Worm (Caenorhabditis elegans) whole organism, late embryonic: ENCODE results near the gene F46C8.1.

Experiments
- C38D4.7 ChIP-seq: fragments of 200-800 bp; sonication (Bioruptor generic); optimal IDR thresholded peaks from 2 replicates; lab custom pipeline; 2018; ENCODE audit warnings: mild to moderate bottlenecking, missing genetic modification characterization, moderate library complexity, missing compliant biosample characterization
- K09A11.1 ChIP-seq: sonication (generic microtip); optimal IDR thresholded peaks from 2 replicates; lab custom pipeline; 2017; ENCODE audit warnings: antibody characterized with exemption, mild to moderate bottlenecking, missing genetic modification characterization, missing compliant biosample characterization; ENCODE audit not compliant: insufficient read depth
- ahr-1 ChIP-seq: sonication (generic microtip); optimal IDR thresholded peaks from 2 replicates; lab custom pipeline; 2016; ENCODE audit warnings: missing genetic modification characterization, missing compliant biosample characterization
- ama-1 ChIP-seq: fragments of 150-350 bp; optimal IDR thresholded peaks from 2 replicates; lab custom pipeline; 2014
- ceh-14 ChIP-seq: sonication (generic microtip); optimal IDR thresholded peaks from 2 replicates; lab custom pipeline; 2016; ENCODE audit warnings: missing genotype, missing genetic modification characterization, missing compliant biosample characterization
- ceh-19 ChIP-seq: fragments of 200-800 bp; sonication (Bioruptor generic); optimal IDR thresholded peaks from 2 replicates; lab custom pipeline; 2018; ENCODE audit warnings: mild to moderate bottlenecking, missing genetic modification characterization, missing compliant biosample characterization
- ceh-2 ChIP-seq: sonication (generic microtip); optimal IDR thresholded peaks from 2 replicates; lab custom pipeline; 2016; ENCODE audit warnings: missing genotype, missing genetic modification characterization, missing compliant biosample characterization
- ceh-24 ChIP-seq: sonication (generic microtip); optimal IDR thresholded peaks from 2 replicates; lab custom pipeline; 2016; ENCODE audit warnings: mild to moderate bottlenecking, missing genetic modification characterization, missing compliant biosample characterization
- ceh-48 ChIP-seq: sonication (generic microtip); optimal IDR thresholded peaks from 2 replicates; lab custom pipeline; 2016; ENCODE audit warnings: missing genetic modification characterization, inconsistent platforms, missing compliant biosample characterization
- ceh-9 ChIP-seq: sonication (generic microtip); optimal IDR thresholded peaks from 2 replicates; lab custom pipeline; 2016; ENCODE audit warnings: mild to moderate bottlenecking, missing genetic modification characterization, inconsistent platforms, missing compliant biosample characterization
- che-1 ChIP-seq: sonication (generic microtip); optimal IDR thresholded peaks from 2 replicates; lab custom pipeline; 2016; ENCODE audit warnings: mild to moderate bottlenecking, missing genetic modification characterization, missing compliant biosample characterization
- elt-2 ChIP-seq: sonication (generic microtip); optimal IDR thresholded peaks from 2 replicates; lab custom pipeline; 2016; ENCODE audit warnings: missing genetic modification reagents, missing genetic modification characterization, missing compliant biosample characterization
- ets-4 ChIP-seq: sonication (generic microtip); optimal IDR thresholded peaks from 2 replicates; lab custom pipeline; 2016; ENCODE audit warnings: missing genetic modification characterization, missing compliant biosample characterization
- fax-1 ChIP-seq: sonication (generic microtip); optimal IDR thresholded peaks from 2 replicates; lab custom pipeline; 2016; ENCODE audit warnings: missing genotype, missing genetic modification characterization, missing compliant biosample characterization
- fkh-10 ChIP-seq: fragments of 150-350 bp; optimal IDR thresholded peaks from 2 replicates; lab custom pipeline; 2014; ENCODE audit warnings: missing biosample characterization, missing genetic modification reagents, missing genetic modification characterization
- fkh-6 ChIP-seq: sonication (generic microtip); optimal IDR thresholded peaks from 2 replicates; lab custom pipeline; 2016; ENCODE audit warnings: missing genetic modification characterization, missing compliant biosample characterization
- gmeb-2 ChIP-seq: sonication (generic microtip); optimal IDR thresholded peaks from 2 replicates; lab custom pipeline; 2016; ENCODE audit warnings: missing genetic modification characterization, inconsistent platforms, missing compliant biosample characterization
- hlh-30 ChIP-seq: sonication (generic microtip); optimal IDR thresholded peaks from 2 replicates; lab custom pipeline; 2017; ENCODE audit warnings: antibody characterized with exemption, missing genetic modification characterization, missing compliant biosample characterization; ENCODE audit not compliant: insufficient read depth
- hlh-6 ChIP-seq: sonication (generic microtip); optimal IDR thresholded peaks from 2 replicates; lab custom pipeline; 2016; ENCODE audit warnings: missing genotype, missing genetic modification characterization, missing compliant biosample characterization
- hlh-8 ChIP-seq: sonication (generic microtip); optimal IDR thresholded peaks from 2 replicates; lab custom pipeline; 2016; ENCODE audit warnings: missing genotype, missing genetic modification characterization, missing compliant biosample characterization
- lim-6 ChIP-seq: sonication (generic microtip); optimal IDR thresholded peaks from 2 replicates; lab custom pipeline; 2016; ENCODE audit warnings: missing genetic modification characterization, missing compliant biosample characterization
- lin-11 ChIP-seq: fragments of 200-800 bp; sonication (Bioruptor generic); optimal IDR thresholded peaks from 2 replicates; lab custom pipeline; 2018; ENCODE audit warnings: mild to moderate bottlenecking, missing genetic modification characterization, missing compliant biosample characterization
- madf-2 ChIP-seq: sonication (generic microtip); optimal IDR thresholded peaks from 2 replicates; lab custom pipeline; 2017; ENCODE audit warnings: missing genetic modification characterization, missing compliant biosample characterization
- mec-3 ChIP-seq: sonication (generic microtip); optimal IDR thresholded peaks from 2 replicates; lab custom pipeline; 2016; ENCODE audit warnings: borderline replicate concordance, missing genetic modification characterization, missing compliant biosample characterization
- nhr-11 ChIP-seq: fragments of 150-350 bp; optimal IDR thresholded peaks from 2 replicates; lab custom pipeline; 2014; ENCODE audit warnings: missing biosample characterization, missing genetic modification characterization
- nhr-232 ChIP-seq: sonication (generic microtip); optimal IDR thresholded peaks from 2 replicates; lab custom pipeline; 2016; ENCODE audit warnings: missing genetic modification characterization, missing compliant biosample characterization
- npax-4 ChIP-seq: sonication (generic microtip); optimal IDR thresholded peaks from 2 replicates; lab custom pipeline; 2016; ENCODE audit warnings: missing genetic modification characterization, missing compliant biosample characterization
- odd-2 ChIP-seq: sonication (generic microtip); optimal IDR thresholded peaks from 2 replicates; lab custom pipeline; 2017; ENCODE audit warnings: antibody characterized with exemption, mild to moderate bottlenecking, missing genetic modification characterization, missing compliant biosample characterization
- pag-3 ChIP-seq: sonication (generic microtip); optimal IDR thresholded peaks from 2 replicates; lab custom pipeline; 2016; ENCODE audit warnings: missing compliant biosample characterization, missing genetic modification characterization, borderline replicate concordance
- pat-9 ChIP-seq: fragments of 200-800 bp; sonication (Bioruptor generic); optimal IDR thresholded peaks from 2 replicates; lab custom pipeline; 2018; ENCODE audit warnings: mild to moderate bottlenecking, missing genetic modification characterization, moderate library complexity, missing compliant biosample characterization
- pax-1 ChIP-seq: fragments of 150-350 bp; optimal IDR thresholded peaks from 2 replicates; lab custom pipeline; 2014; ENCODE audit warnings: missing biosample characterization, missing genetic modification characterization
- pha-2 ChIP-seq: sonication (generic microtip); optimal IDR thresholded peaks from 2 replicates; lab custom pipeline; 2017; ENCODE audit warnings: mild to moderate bottlenecking, missing genetic modification characterization, missing compliant biosample characterization
- ref-2 ChIP-seq: sonication (generic microtip); optimal IDR thresholded peaks from 2 replicates; lab custom pipeline; 2016; ENCODE audit warnings: missing genetic modification characterization, missing compliant biosample characterization
- sdc-2 ChIP-seq: sonication (generic microtip); optimal IDR thresholded peaks from 2 replicates; lab custom pipeline; 2016; ENCODE audit warnings: missing genotype, missing genetic modification characterization, missing compliant biosample characterization
- sox-2 ChIP-seq: fragments of 200-800 bp; sonication (Bioruptor generic); IDR thresholded peaks from 2 replicates; pipeline ENCODE4 v1.3.6; 2022; ENCODE audit warnings: missing genetic modification reagents, missing genetic modification characterization, missing compliant biosample characterization
- sox-4 ChIP-seq: sonication (generic microtip); optimal IDR thresholded peaks from 2 replicates; lab custom pipeline; 2017; ENCODE audit warnings: mild to moderate bottlenecking, missing genetic modification characterization, inconsistent platforms, missing compliant biosample characterization
- unc-3 ChIP-seq, 2 experiments: fragments of 200-800 bp in 1 of 2; sonication (Bioruptor generic) in 1 of 2; sonication (generic microtip) in 1 of 2; conservative IDR thresholded peaks in 1 of 2; optimal IDR thresholded peaks in 1 of 2; 2 replicates each; pipeline versions ENCODE4 v1.3.6 to Lab custom; 2016 to 2022; ENCODE audit warnings: missing compliant biosample characterization in 2 of 2, missing genetic modification characterization in 2 of 2, missing genetic modification reagents in 1 of 2
- zip-5 ChIP-seq: sonication (generic microtip); optimal IDR thresholded peaks from 2 replicates; lab custom pipeline; 2016; ENCODE audit warnings: missing genetic modification characterization, missing compliant biosample characterization

Gene F46C8.1

DNA sequence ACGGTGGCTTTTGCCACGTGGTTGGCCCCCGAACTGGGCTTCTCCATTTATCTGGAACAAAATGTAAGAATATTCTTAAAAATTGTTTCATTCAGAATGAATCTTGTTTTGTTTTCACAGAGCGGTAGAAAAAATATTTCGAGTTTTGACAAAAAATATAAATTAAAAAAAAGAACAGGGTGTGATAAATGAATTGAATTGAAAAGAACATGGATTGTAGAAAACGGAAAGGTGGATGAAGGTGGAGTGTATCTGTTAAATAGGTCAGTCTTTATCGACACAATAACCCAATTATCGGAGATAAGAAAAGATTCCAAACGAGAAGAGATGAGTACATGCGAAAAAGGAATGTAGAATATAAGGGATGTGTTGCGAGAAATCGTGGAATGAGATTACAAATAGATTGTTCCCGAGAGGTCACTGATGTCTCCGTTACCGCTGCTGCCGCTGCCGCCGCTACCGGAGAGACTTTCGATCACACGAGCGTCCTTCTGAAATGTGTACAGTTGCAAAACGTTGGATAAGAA is 10.5 kb upstream of the F46C8.1 start, which contains the start of gene dpy-7:
dpy-7 (minus strand) TSS at position 51 of the 527 bp plus-strand sequence.
- TF ChIP-seq fax-1 (no peak), ceh-9 (tag; lab: Kevin White, UChicago) (no peak), pat-9 (no peak), pag-3 (tag; lab: Kevin White, UChicago) (no peak), hlh-6 (tag; lab: Kevin White, UChicago) (no peak), sox-2 (GFP tag; lab: Robert Waterston, UW) (no peak), odd-2 (tag; lab: Kevin White, UChicago) (no peak), che-1 (no peak), ceh-19 (GFP tag; lab: Kevin White, UChicago) (no peak), hlh-30 (tag; lab: Kevin White, UChicago) (no peak), ceh-24 (tag; lab: Kevin White, UChicago) (no peak), nhr-232 (tag; lab: Kevin White, UChicago) (no peak), madf-2 (tag; lab: Kevin White, UChicago) (no peak), elt-2 (tag; lab: Kevin White, UChicago) (no peak), lim-6 (tag; lab: Kevin White, UChicago) (no peak), ahr-1 (tag; lab: Kevin White, UChicago) (no peak), pha-2 (tag; lab: Kevin White, UChicago) (no peak), pax-1 (tag; lab: Kevin White, UChicago) (no peak)
- TF ChIP-seq, all 69 proteins: peak for 0

DNA sequence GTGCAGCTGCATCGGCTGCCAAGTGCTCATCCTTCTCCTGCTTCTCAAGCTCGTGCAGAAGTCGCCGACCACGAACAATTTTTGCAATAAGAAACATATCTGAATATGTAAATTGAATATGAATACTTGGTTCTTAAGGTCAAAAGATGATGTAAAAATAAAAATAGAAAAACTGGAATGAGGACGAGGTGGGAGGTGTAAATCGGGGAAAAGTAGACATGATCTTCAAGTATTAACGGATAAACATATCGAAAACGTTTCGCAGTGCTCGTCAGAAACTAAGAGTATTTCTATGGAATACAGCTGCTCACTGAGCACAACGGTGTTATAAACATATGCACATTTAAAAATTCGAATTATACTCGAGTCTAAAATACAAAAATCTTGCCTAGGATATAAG is 8.2 kb upstream of the F46C8.1 start, which contains the start of gene glb-16:
glb-16 (minus strand) TSS at position 101 of the 400 bp plus-strand sequence.
- TF ChIP-seq fkh-10 (GFP tag; lab: Kevin White, UChicago) = no peak
- TF ChIP-seq ceh-2 = no peak
- no peak for TF ChIP-seq ama-1 (lab: Kevin White, UChicago)
- TF ChIP-seq hlh-30 (tag; lab: Kevin White, UChicago) = no peak
- TF ChIP-seq ceh-14 = no peak
- no peak for TF ChIP-seq mec-3 (tag; lab: Kevin White, UChicago)
- TF ChIP-seq sox-4 (tag; lab: Kevin White, UChicago) = no peak
- no peak for TF ChIP-seq unc-3 (GFP tag; conservative IDR thresholded peaks at IDR 0.05; lab: Robert Waterston, UW)
- TF ChIP-seq unc-3 (tag; optimal IDR thresholded peaks at IDR 0.05; lab: Kevin White, UChicago) = no peak
- no peak for TF ChIP-seq pha-2 (tag; lab: Kevin White, UChicago)
- no peak for TF ChIP-seq sdc-2
- no peak for TF ChIP-seq npax-4 (tag; lab: Kevin White, UChicago)
- TF ChIP-seq K09A11.1 = no peak
- no peak for TF ChIP-seq pax-1 (tag; lab: Kevin White, UChicago)
- TF ChIP-seq lin-11 (tag; lab: Kevin White, UChicago) = no peak
- no peak for TF ChIP-seq ceh-48 (tag; lab: Kevin White, UChicago)
- TF ChIP-seq ref-2 (tag; lab: Kevin White, UChicago) = no peak
- TF ChIP-seq hlh-8 (tag; lab: Kevin White, UChicago) = no peak
- TF ChIP-seq ets-4 (tag; lab: Kevin White, UChicago) = no peak
- no peak for TF ChIP-seq gmeb-2 (tag; lab: Kevin White, UChicago)

DNA sequence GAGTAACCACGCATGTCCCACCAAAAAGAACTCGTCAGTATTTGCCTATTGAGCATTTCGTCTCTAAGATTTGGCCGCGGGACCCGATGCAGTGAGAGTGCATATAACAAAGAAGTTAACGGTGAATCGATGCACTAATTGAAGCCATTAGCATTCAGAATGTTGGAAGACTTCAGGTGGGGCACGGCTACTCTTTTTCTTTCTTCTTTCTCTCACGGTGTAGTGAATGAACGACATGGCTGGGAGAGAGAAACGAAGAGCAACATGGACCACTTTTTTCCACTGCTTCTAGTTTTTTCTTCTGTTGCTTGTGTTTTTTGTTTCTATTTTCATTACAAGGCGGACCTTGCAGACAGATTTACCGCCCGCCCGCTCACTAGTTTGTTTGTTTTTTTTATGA is 7.2 kb upstream of the F46C8.1 start:
- TF ChIP-seq ceh-19 (GFP tag; lab: Kevin White, UChicago) = no peak
- no peak for TF ChIP-seq K09A11.1
- TF ChIP-seq ref-2 (tag; lab: Kevin White, UChicago) = no peak
- no peak for TF ChIP-seq zip-5 (tag; lab: Kevin White, UChicago)
- no peak for TF ChIP-seq ceh-14
- no peak for TF ChIP-seq C38D4.7 (GFP tag; lab: Kevin White, UChicago)
- no peak for TF ChIP-seq sdc-2
- TF ChIP-seq fkh-6 (tag; lab: Kevin White, UChicago) = no peak
- no peak for TF ChIP-seq nhr-11 (tag; lab: Kevin White, UChicago)
- TF ChIP-seq mec-3 (tag; lab: Kevin White, UChicago) = no peak
- TF ChIP-seq ceh-9 (tag; lab: Kevin White, UChicago) = no peak
- no peak for TF ChIP-seq npax-4 (tag; lab: Kevin White, UChicago)
- no peak for TF ChIP-seq ama-1 (lab: Kevin White, UChicago)
